Fruit fly (Drosophila melanogaster): ENCODE data around the gene CG9813.
A peak's percentile ranks its signal among the peaks of the same experiment; 100 is the strongest.

CG9813 gene

DNA sequence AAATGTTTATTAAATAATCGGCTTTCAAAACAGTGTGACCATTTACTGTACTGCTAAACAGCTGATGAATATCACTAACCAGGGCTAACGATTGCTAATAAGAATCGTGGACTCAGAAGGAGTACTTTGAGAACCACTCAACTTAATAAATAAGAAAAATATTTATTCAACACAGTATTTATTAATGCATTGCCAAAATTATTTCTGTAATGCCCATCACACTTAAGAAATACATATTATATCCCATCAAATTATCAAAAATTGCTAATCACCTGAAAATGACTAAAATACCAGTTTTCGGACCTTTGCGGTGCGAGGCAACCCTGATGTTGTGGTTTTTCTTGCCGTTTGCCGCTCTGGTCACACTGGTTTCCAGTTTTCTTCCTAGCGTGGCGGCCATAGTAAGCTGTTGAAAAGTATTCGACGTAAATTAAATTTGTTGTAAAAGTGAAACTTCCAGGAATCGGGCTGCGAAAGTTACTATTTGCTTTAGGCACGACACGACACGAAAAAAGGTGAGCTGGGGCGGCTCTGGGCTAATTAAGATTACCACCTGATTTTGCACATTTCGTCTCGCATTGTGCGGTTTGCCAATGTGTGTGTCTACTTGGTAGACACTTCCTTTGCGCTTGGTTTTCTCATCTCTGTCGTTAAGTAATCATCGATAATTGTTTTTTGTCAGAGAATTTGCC lies 2.3 kb upstream of the CG9813 start, which contains the start of the genes mRpS21 and Droj2 (continued):
- TF ChIP-seq Hr51 (GFP tag; optimal IDR thresholded peaks at IDR 0.05) = peak; percentile 42 to 51
- TF ChIP-seq CG6175 (GFP tag; IDR thresholded peaks at IDR 0.05) = no peak
- TF ChIP-seq NK7.1 (GFP tag; optimal IDR thresholded peaks at IDR 0.05) = peak; percentile 6
- TF ChIP-seq prd (optimal IDR thresholded peaks at IDR 0.05) = no peak
- peak; percentile 61 for TF ChIP-seq prd (GFP tag; IDR thresholded peaks at IDR 0.05)
- TF ChIP-seq Ada2b (GFP tag; IDR thresholded peaks at IDR 0.05) = no peak
- TF ChIP-seq H15 (GFP tag; IDR thresholded peaks at IDR 0.05) = 0 out of 3 replicates have a peak, but pooled peaks have one; percentile 27
- peak; percentile 29 for TF ChIP-seq Meics (GFP tag; optimal IDR thresholded peaks at IDR 0.05)
- TF ChIP-seq CG18599 (GFP tag; optimal IDR thresholded peaks at IDR 0.05) = no peak
- TF ChIP-seq CG12942 (GFP tag; optimal IDR thresholded peaks at IDR 0.05) = peak; percentile 5
- TF ChIP-seq kni (GFP tag; optimal IDR thresholded peaks at IDR 0.05) = peak; percentile 47
- TF ChIP-seq Bdp1 (GFP tag; optimal IDR thresholded peaks at IDR 0.05) = peak; percentile 29
- peak; percentile 71 for TF ChIP-seq gem (tag; optimal IDR thresholded peaks at IDR 0.05)
- peak in 1 of 2 experiments; percentile 36 for TF ChIP-seq bsh (GFP tag; optimal IDR thresholded peaks at IDR 0.05)
- peak; percentile 83 for TF ChIP-seq CG2120 (GFP tag; optimal IDR thresholded peaks at IDR 0.05)
- TF ChIP-seq hkb (optimal IDR thresholded peaks at IDR 0.05) = peak; percentile 35
- no peak; the same call in 1 of the 2 replicates for TF ChIP-seq hkb (GFP tag; IDR thresholded peaks at IDR 0.05)
- peak; percentile 60 for TF ChIP-seq CG10267 (tag; optimal IDR thresholded peaks at IDR 0.05)
- no peak for TF ChIP-seq CG11085 (GFP tag; IDR thresholded peaks at IDR 0.05)
- TF ChIP-seq Dref (GFP tag; IDR thresholded peaks at IDR 0.05) = 0 out of 2 replicates have a peak, but pooled peaks have one; percentile 28
- peak; percentile 62 for TF ChIP-seq trem (tag; optimal IDR thresholded peaks at IDR 0.05)
- peak; percentile 61 for TF ChIP-seq mam (GFP tag; optimal IDR thresholded peaks at IDR 0.05)
- TF ChIP-seq lbe (GFP tag; optimal IDR thresholded peaks at IDR 0.05) = no peak
- TF ChIP-seq chm (GFP tag; IDR thresholded peaks at IDR 0.05) = no peak
- no peak for TF ChIP-seq bigmax (GFP tag; optimal IDR thresholded peaks at IDR 0.05)
- TF ChIP-seq al (GFP tag; IDR thresholded peaks at IDR 0.05) = peak; percentile 47; the same call in 1 of the 2 replicates
- peak; percentile 55 for TF ChIP-seq CG12769 (tag; optimal IDR thresholded peaks at IDR 0.05)
- peak; percentile 74 for TF ChIP-seq CG30020 (tag; optimal IDR thresholded peaks at IDR 0.05)
- TF ChIP-seq CG4424 (GFP tag; optimal IDR thresholded peaks at IDR 0.05) = peak; percentile 36
- TF ChIP-seq phol (tag; optimal IDR thresholded peaks at IDR 0.05) = peak; percentile 84
- TF ChIP-seq dm (GFP tag; optimal IDR thresholded peaks at IDR 0.05) = peak; percentile 39
- no peak for TF ChIP-seq Neu2 (GFP tag; optimal IDR thresholded peaks at IDR 0.05; ENCODE audit: borderline replicate concordance)
- no peak for TF ChIP-seq CG8359 (GFP tag; optimal IDR thresholded peaks at IDR 0.05; ENCODE audit: borderline replicate concordance)
- TF ChIP-seq CG3838 (GFP tag; optimal IDR thresholded peaks at IDR 0.05) = peak; percentile 8
- TF ChIP-seq CG4360 (GFP tag; IDR thresholded peaks at IDR 0.05) = no peak
- no peak for TF ChIP-seq CG4820 (GFP tag; optimal IDR thresholded peaks at IDR 0.05)
- TF ChIP-seq Dip3 (GFP tag; optimal IDR thresholded peaks at IDR 0.05) = peak; percentile 44
- TF ChIP-seq shn (GFP tag; optimal IDR thresholded peaks at IDR 0.05) = no peak
- peak; percentile 30 for TF ChIP-seq NfI (GFP tag; optimal IDR thresholded peaks at IDR 0.05)
- TF ChIP-seq CG11247 (GFP tag; IDR thresholded peaks at IDR 0.05) = 0 out of 2 replicates have a peak, but pooled peaks have one; percentile 28
- peak; percentile 15 for TF ChIP-seq ems (GFP tag; optimal IDR thresholded peaks at IDR 0.05)
- peak; percentile 43; the same call in 1 of the 2 replicates for TF ChIP-seq CG14014 (GFP tag; IDR thresholded peaks at IDR 0.05)
- TF ChIP-seq chn (GFP tag; optimal IDR thresholded peaks at IDR 0.05) = peak; percentile 18
- no peak for TF ChIP-seq CG8089 (GFP tag; optimal IDR thresholded peaks at IDR 0.05)
- peak; percentile 62 for TF ChIP-seq zfh2 (GFP tag; optimal IDR thresholded peaks at IDR 0.05)
- peak; percentile 48 for TF ChIP-seq Myb (GFP tag; optimal IDR thresholded peaks at IDR 0.05)
- TF ChIP-seq eve (GFP tag; optimal IDR thresholded peaks at IDR 0.05) = no peak
- peak; percentile 23 for TF ChIP-seq az2 (GFP tag; optimal IDR thresholded peaks at IDR 0.05)
- no peak for TF ChIP-seq tup (GFP tag; optimal IDR thresholded peaks at IDR 0.05)
- no peak for TF ChIP-seq sim (GFP tag; IDR thresholded peaks at IDR 0.05)
